Fruit fly (Drosophila melanogaster): ENCODE data around the gene SrpRbeta.

The SrpRbeta gene

dm6 chr3L:8763794-8764193 is 43.8 kb upstream of the SrpRbeta start:
- TF ChIP-seq ey (GFP tag; optimal IDR thresholded peaks at IDR 0.05) (peak; percentile 29), pan (optimal IDR thresholded peaks at IDR 0.05) (peak; percentile 42), HLH106 (tag; optimal IDR thresholded peaks at IDR 0.05) (peak; percentile 17), Hnf4 (GFP tag; optimal IDR thresholded peaks at IDR 0.05) (no peak)

dm6 chr3L:8763037-8763454 is 43.0 kb upstream of the SrpRbeta start:
- TF ChIP-seq jim (GFP tag; optimal IDR thresholded peaks at IDR 0.05) = no peak
- peak in 1 of 2 experiments; percentile 41 for TF ChIP-seq foxo (GFP tag; optimal IDR thresholded peaks at IDR 0.05)
- peak; percentile 60 for TF ChIP-seq rgr (GFP tag; optimal IDR thresholded peaks at IDR 0.05)
- no peak for TF ChIP-seq tai (GFP tag; optimal IDR thresholded peaks at IDR 0.05)
- TF ChIP-seq OdsH (GFP tag; optimal IDR thresholded peaks at IDR 0.05) = peak; percentile 15
- peak; percentile 68 for TF ChIP-seq h (GFP tag; optimal IDR thresholded peaks at IDR 0.05)
- TF ChIP-seq ey (GFP tag; optimal IDR thresholded peaks at IDR 0.05) = peak; percentile 61
- TF ChIP-seq fru (GFP tag; optimal IDR thresholded peaks at IDR 0.05) = peak; percentile 53
- TF ChIP-seq psq (GFP tag; optimal IDR thresholded peaks at IDR 0.05) = peak; percentile 10
- TF ChIP-seq br (GFP tag; optimal IDR thresholded peaks at IDR 0.05) = peak; percentile 36

- no peak for TF ChIP-seq Abd-B (GFP tag; optimal IDR thresholded peaks at IDR 0.05)
- no peak for TF ChIP-seq sage (GFP tag; optimal IDR thresholded peaks at IDR 0.05)
- TF ChIP-seq Dif (GFP tag; optimal IDR thresholded peaks at IDR 0.05; ENCODE audit: partially characterized antibody) = no peak
- no peak for TF ChIP-seq h (GFP tag; optimal IDR thresholded peaks at IDR 0.05)
- TF ChIP-seq dsf (GFP tag; optimal IDR thresholded peaks at IDR 0.05; ENCODE audit: borderline replicate concordance) = no peak
- TF ChIP-seq Vsx2 (GFP tag; optimal IDR thresholded peaks at IDR 0.05; ENCODE audit: partially characterized antibody) = no peak
- no peak for TF ChIP-seq dmrt93B (GFP tag; optimal IDR thresholded peaks at IDR 0.05)
- TF ChIP-seq Mio (GFP tag; optimal IDR thresholded peaks at IDR 0.05) = no peak
Measured at dm6 chr3L:8755689-8756088, 35.7 kb upstream of the SrpRbeta start, which contains the start of gene CG6576. Gene CG6576 (plus strand): TSS chr3L:8755989.

- TF ChIP-seq Mio (GFP tag; optimal IDR thresholded peaks at IDR 0.05) (no peak), usp (GFP tag; optimal IDR thresholded peaks at IDR 0.05) (no peak), Jra (GFP tag; optimal IDR thresholded peaks at IDR 0.05) (no peak), CrebA (GFP tag; optimal IDR thresholded peaks at IDR 0.05; ENCODE audit: borderline replicate concordance) (no peak), OdsH (GFP tag; optimal IDR thresholded peaks at IDR 0.05) (no peak), woc (GFP tag; optimal IDR thresholded peaks at IDR 0.05) (no peak), rgr (GFP tag; optimal IDR thresholded peaks at IDR 0.05) (no peak), sage (GFP tag; optimal IDR thresholded peaks at IDR 0.05) (no peak), Vsx2 (GFP tag; optimal IDR thresholded peaks at IDR 0.05; ENCODE audit: partially characterized antibody) (no peak), Abd-B (GFP tag; optimal IDR thresholded peaks at IDR 0.05) (no peak), fru (GFP tag; optimal IDR thresholded peaks at IDR 0.05) (no peak), Dfd (GFP tag; optimal IDR thresholded peaks at IDR 0.05) (no peak), Dif (GFP tag; optimal IDR thresholded peaks at IDR 0.05; ENCODE audit: partially characterized antibody) (no peak), sv (GFP tag; optimal IDR thresholded peaks at IDR 0.05) (no peak), dl (GFP tag; optimal IDR thresholded peaks at IDR 0.05; ENCODE audit: insufficient read depth in 1 of 2, partially characterized antibody in 2 of 2) (no peak), brk (GFP tag; optimal IDR thresholded peaks at IDR 0.05) (no peak)
Measured at dm6 chr3L:8753592-8753991, 33.6 kb upstream of the SrpRbeta start, which contains the start of gene Fhos. Gene Fhos (plus strand): TSS chr3L:8753619.

- no peak for TF ChIP-seq jim (GFP tag; optimal IDR thresholded peaks at IDR 0.05)
- no peak for TF ChIP-seq CrebA (GFP tag; optimal IDR thresholded peaks at IDR 0.05; ENCODE audit: borderline replicate concordance)
- TF ChIP-seq Hnf4 (GFP tag; optimal IDR thresholded peaks at IDR 0.05) = no peak
- no peak for TF ChIP-seq sage (GFP tag; optimal IDR thresholded peaks at IDR 0.05)
- no peak for TF ChIP-seq Hr78 (GFP tag; optimal IDR thresholded peaks at IDR 0.05)
- no peak for TF ChIP-seq br (GFP tag; optimal IDR thresholded peaks at IDR 0.05)
- TF ChIP-seq OdsH (GFP tag; optimal IDR thresholded peaks at IDR 0.05) = no peak
- TF ChIP-seq lola (GFP tag; optimal IDR thresholded peaks at IDR 0.05) = no peak
- no peak for TF ChIP-seq N (GFP tag; optimal IDR thresholded peaks at IDR 0.05)
- no peak for TF ChIP-seq Myc (optimal IDR thresholded peaks at IDR 0.05)
- no peak for TF ChIP-seq Mio (GFP tag; optimal IDR thresholded peaks at IDR 0.05)
- no peak for TF ChIP-seq Abd-B (GFP tag; optimal IDR thresholded peaks at IDR 0.05)
- no peak for TF ChIP-seq CG32264 (GFP tag; optimal IDR thresholded peaks at IDR 0.05)
- TF ChIP-seq rgr (GFP tag; optimal IDR thresholded peaks at IDR 0.05) = no peak
- TF ChIP-seq tai (GFP tag; optimal IDR thresholded peaks at IDR 0.05) = no peak
- no peak for TF ChIP-seq ey (GFP tag; optimal IDR thresholded peaks at IDR 0.05)
- no peak for TF ChIP-seq usp (GFP tag; optimal IDR thresholded peaks at IDR 0.05)
- TF ChIP-seq fru (GFP tag; optimal IDR thresholded peaks at IDR 0.05) = no peak
Measured at dm6 chr3L:8751262-8751661, 31.2 kb upstream of the SrpRbeta start.
